Fruit fly (Drosophila melanogaster) whole organism, embryonic: ENCODE measurements around the gene Sf3b6.

Experiments used
- CG7963 ChIP-seq: fragments of 200-800 bp; sonication (Bioruptor generic); IDR thresholded peaks from 3 replicates; pipeline ENCODE4 v1.3.6; 2022; ENCODE audit warnings: missing biosample characterization, missing genetic modification characterization; ENCODE audit not compliant: partially characterized antibody
- D ChIP-seq, 2 experiments: fragments of 200-800 bp in 1 of 2; fragments of >200 bp in 1 of 2; sonication (Bioruptor generic) in 1 of 2; optimal IDR thresholded peaks; 2 replicates in 1 of 2; 3 replicates in 1 of 2; lab custom pipeline; 2017; ENCODE audit warnings: mild to moderate bottlenecking in 1 of 2, missing biosample characterization in 1 of 2, missing genetic modification characterization in 1 of 2, missing genetic modification reagents in 1 of 2
- Hey ChIP-seq: fragments of 200-800 bp; sonication (Bioruptor generic); optimal IDR thresholded peaks from 3 replicates; lab custom pipeline; 2018; ENCODE audit warnings: missing biosample characterization, mild to moderate bottlenecking, missing genetic modification characterization
- Sox102F ChIP-seq: fragments of 200-800 bp; sonication (Bioruptor generic); optimal IDR thresholded peaks from 2 replicates; lab custom pipeline; 2018; ENCODE audit warnings: missing biosample characterization, mild to moderate bottlenecking, missing genetic modification characterization, moderate library complexity
- mirr ChIP-seq: fragments of 200-800 bp; sonication (Bioruptor generic); optimal IDR thresholded peaks from 3 replicates; lab custom pipeline; 2018; ENCODE audit warnings: missing biosample characterization, mild to moderate bottlenecking, missing genetic modification characterization
- nom ChIP-seq: fragments of 200-800 bp; sonication (Bioruptor generic); optimal IDR thresholded peaks from 2 replicates; lab custom pipeline; 2017; ENCODE audit warnings: missing biosample characterization, missing genetic modification characterization, mild to moderate bottlenecking, moderate library complexity, missing genetic modification reagents
- pum ChIP-seq: fragments of 200-800 bp; sonication (Bioruptor generic); optimal IDR thresholded peaks from 2 replicates; lab custom pipeline; 2016; ENCODE audit warnings: missing biosample characterization, missing genetic modification characterization
- sc ChIP-seq, 3 experiments: fragments of >200 bp in 2 of 3; fragments of 200-800 bp in 1 of 3; sonication (Bioruptor generic) in 1 of 3; optimal IDR thresholded peaks; 2 replicates in 2 of 3; 3 replicates in 1 of 3; lab custom pipeline; 2017; ENCODE audit warnings: mild to moderate bottlenecking in 1 of 3, missing biosample characterization in 1 of 3, missing genetic modification characterization in 1 of 3, missing genetic modification reagents in 1 of 3

dm6 chr3L:6200173-6200572 is 7.2 kb upstream of the Sf3b6 start, which contains the start of gene CG8219:
- TF ChIP-seq Hey (tag; lab: Kevin White, UChicago): no peak
- no peak for TF ChIP-seq nom (GFP tag; lab: Kevin White, UChicago)
- no peak for TF ChIP-seq Sox102F (GFP tag; lab: Kevin White, UChicago)
- no peak for TF ChIP-seq sc (optimal IDR thresholded peaks at IDR 0.05; lab: Kevin White, UChicago)
- no peak for TF ChIP-seq sc (GFP tag; optimal IDR thresholded peaks at IDR 0.05; lab: Kevin White, UChicago)
- TF ChIP-seq D (optimal IDR thresholded peaks at IDR 0.05; lab: Kevin White, UChicago): no peak
- no peak for TF ChIP-seq D (GFP tag; optimal IDR thresholded peaks at IDR 0.05; lab: Kevin White, UChicago)
- no peak for TF ChIP-seq mirr (GFP tag; lab: Kevin White, UChicago)
- no peak for TF ChIP-seq CG7963 (GFP tag; lab: Robert Waterston, UW)
- TF ChIP-seq pum: no peak
